Worm (Caenorhabditis elegans) whole organism, dauer: Measurements from ENCODE around the gene dhc-3.

Experiments
- unc-62 ChIP-seq: sonication (generic microtip); optimal IDR thresholded peaks from 2 replicates; lab custom pipeline; 2017; ENCODE audit warnings: missing biosample characterization, missing genetic modification reagents, missing genetic modification characterization

The dhc-3 gene

ce11 chrV:13193488-13194042 lies 54.8 kb downstream of the dhc-3 start, which contains the start of gene sun-1:
Gene sun-1, minus strand, starts transcription at chrV:13193538.
- no peak for TF ChIP-seq unc-62 (GFP tag; lab: Kevin White, UChicago)

- no peak for TF ChIP-seq unc-62 (GFP tag; lab: Kevin White, UChicago)
Measured at ce11 chrV:13195548-13195947, 56.8 kb downstream of the dhc-3 start, which contains the start of gene F57B1.1. Gene F57B1.1, minus strand, starts transcription at chrV:13195648.

ce11 chrV:13197823-13198222 lies 59.0 kb downstream of the dhc-3 start, which contains the start of gene F57B1.9:
Gene F57B1.9, minus strand, starts transcription at chrV:13197923.
- no peak for TF ChIP-seq unc-62 (GFP tag; lab: Kevin White, UChicago)

- no peak for TF ChIP-seq unc-62 (GFP tag; lab: Kevin White, UChicago)
Measured at ce11 chrV:13200609-13201008, 61.8 kb downstream of the dhc-3 start.
